4 fruit fly cellular contexts compared by ENCODE assay signal in genomic region chr2L:21623685-21624471, dm6.
A peak's percentile ranks its signal among the peaks of the same experiment; 100 is the strongest.
TF ChIP-seq lines count a peak whose summit lies in the region.

Gene CG2201 (minus strand): TSS chr2L:21624080.

TF ChIP-seq in whole organism, adult, 20 proteins besides CTCF, POLR2A, EP300 and RAD21 (continued from another document):
- TF ChIP-seq pad (GFP tag; optimal IDR thresholded peaks at IDR 0.05; lab: Kevin White, UChicago) (peak; percentile 96), Mnt (GFP tag; optimal IDR thresholded peaks at IDR 0.05; lab: Kevin White, UChicago) (no peak)
TF ChIP-seq in whole organism, adult: peak in this region for 16.

TF ChIP-seq in whole organism, embryonic, 481 proteins besides CTCF, POLR2A, EP300 and RAD21 (continued from another document and continues in another):
- TF ChIP-seq CG1603 (tag; optimal IDR thresholded peaks at IDR 0.05; lab: Kevin White, UChicago) (peak; percentile 70), row (GFP tag; IDR thresholded peaks at IDR 0.05; lab: Robert Waterston, UW) (peak; percentile 61), CG33557 (GFP tag; optimal IDR thresholded peaks at IDR 0.05; lab: Kevin White, UChicago) (peak; percentile 10), Antp (GFP tag; optimal IDR thresholded peaks at IDR 0.05; lab: Kevin White, UChicago) (no peak), CG10431 (GFP tag; optimal IDR thresholded peaks at IDR 0.05; lab: Kevin White, UChicago) (peak; percentile 37), yki (optimal IDR thresholded peaks at IDR 0.05; lab: Kevin White, UChicago) (no peak), CG16815 (GFP tag; optimal IDR thresholded peaks at IDR 0.05; lab: Kevin White, UChicago) (no peak), hkb (optimal IDR thresholded peaks at IDR 0.05; lab: Kevin White, UChicago) (no peak), hkb (GFP tag; IDR thresholded peaks at IDR 0.05; lab: Robert Waterston, UW) (peak; percentile 37; the same call in 1 of the 2 replicates), luna (GFP tag; optimal IDR thresholded peaks at IDR 0.05; lab: Kevin White, UChicago) (no peak), HLH4C (GFP tag; IDR thresholded peaks at IDR 0.05; lab: Robert Waterston, UW; ENCODE audit: partially characterized antibody) (0 out of 3 replicates have a peak, but pooled peaks have one; percentile 43), CG13424 (tag; optimal IDR thresholded peaks at IDR 0.05; lab: Kevin White, UChicago) (peak; percentile 66), CG17568 (GFP tag; optimal IDR thresholded peaks at IDR 0.05; lab: Kevin White, UChicago) (peak; percentile 58), tll (GFP tag; optimal IDR thresholded peaks at IDR 0.05; lab: Kevin White, UChicago) (no peak), CG13296 (GFP tag; optimal IDR thresholded peaks at IDR 0.05; lab: Kevin White, UChicago) (peak; percentile 28), CG32772 (GFP tag; IDR thresholded peaks at IDR 0.05; lab: Robert Waterston, UW) (peak; percentile 15; the same call in 1 of the 2 replicates), CG4707 (GFP tag; optimal IDR thresholded peaks at IDR 0.05; lab: Kevin White, UChicago) (peak; percentile 14), Blimp-1 (GFP tag; optimal IDR thresholded peaks at IDR 0.05; lab: Kevin White, UChicago) (peak; percentile 43), tna (GFP tag; IDR thresholded peaks at IDR 0.05; lab: Robert Waterston, UW; ENCODE audit: partially characterized antibody) (no peak), dmrt99B (tag; optimal IDR thresholded peaks at IDR 0.05; lab: Kevin White, UChicago) (peak; percentile 69), Oaz (GFP tag; IDR thresholded peaks at IDR 0.05; lab: Robert Waterston, UW) (no peak), ac (GFP tag; optimal IDR thresholded peaks at IDR 0.05; lab: Kevin White, UChicago) (peak; percentile 32), CoRest (tag; optimal IDR thresholded peaks at IDR 0.05; lab: Kevin White, UChicago) (peak; percentile 60), CG15601 (tag; optimal IDR thresholded peaks at IDR 0.05; lab: Kevin White, UChicago) (peak; percentile 53), seq (GFP tag; IDR thresholded peaks at IDR 0.05; lab: Robert Waterston, UW) (no peak), CG30431 (GFP tag; optimal IDR thresholded peaks at IDR 0.05; lab: Kevin White, UChicago) (no peak), hb (GFP tag; IDR thresholded peaks at IDR 0.05; lab: Robert Waterston, UW; ENCODE audit: partially characterized antibody) (no peak), CG17829 (tag; optimal IDR thresholded peaks at IDR 0.05; lab: Kevin White, UChicago) (peak; percentile 32), peb (GFP tag; IDR thresholded peaks at IDR 0.05; lab: Robert Waterston, UW) (0 out of 2 replicates have a peak, but pooled peaks have one; percentile 9), ab (GFP tag; optimal IDR thresholded peaks at IDR 0.05; lab: Kevin White, UChicago) (no peak), Gsc (GFP tag; IDR thresholded peaks at IDR 0.05; lab: Robert Waterston, UW) (no peak), CG10267 (tag; optimal IDR thresholded peaks at IDR 0.05; lab: Kevin White, UChicago) (peak; percentile 4), CG8089 (GFP tag; optimal IDR thresholded peaks at IDR 0.05; lab: Kevin White, UChicago) (peak; percentile 99), CG14860 (GFP tag; IDR thresholded peaks at IDR 0.05; lab: Robert Waterston, UW; ENCODE audit: partially characterized antibody) (0 out of 3 replicates have a peak, but pooled peaks have one; percentile 19), maf-S (GFP tag; optimal IDR thresholded peaks at IDR 0.05; lab: Kevin White, UChicago) (no peak), Sox102F (GFP tag; optimal IDR thresholded peaks at IDR 0.05; lab: Kevin White, UChicago) (peak; percentile 69), NfI (GFP tag; optimal IDR thresholded peaks at IDR 0.05; lab: Kevin White, UChicago) (peak; percentile 26), Hmr (GFP tag; optimal IDR thresholded peaks at IDR 0.05; lab: Kevin White, UChicago) (peak; percentile 59), pb (GFP tag; optimal IDR thresholded peaks at IDR 0.05; lab: Kevin White, UChicago) (no peak), CG3281 (GFP tag; optimal IDR thresholded peaks at IDR 0.05; lab: Kevin White, UChicago) (peak; percentile 55), CG17912 (GFP tag; optimal IDR thresholded peaks at IDR 0.05; lab: Kevin White, UChicago) (peak; percentile 80)

TF ChIP-seq in whole organism, prepupa, 60 proteins besides CTCF, POLR2A, EP300 and RAD21 (continued from another document):
- TF ChIP-seq CG15336 (GFP tag; IDR thresholded peaks at IDR 0.05; lab: Robert Waterston, UW) (peak; percentile 10), salr (GFP tag; optimal IDR thresholded peaks at IDR 0.05; lab: Kevin White, UChicago) (peak in 1 of 2 experiments; percentile 22), Met (GFP tag; optimal IDR thresholded peaks at IDR 0.05; lab: Kevin White, UChicago) (peak; percentile 50), ss (GFP tag; optimal IDR thresholded peaks at IDR 0.05; lab: Kevin White, UChicago) (peak in 1 of 2 experiments; percentile 4), topi (GFP tag; optimal IDR thresholded peaks at IDR 0.05; lab: Kevin White, UChicago) (peak; percentile 38), CG10669 (GFP tag; optimal IDR thresholded peaks at IDR 0.05; lab: Kevin White, UChicago) (no peak), eg (GFP tag; IDR thresholded peaks at IDR 0.05; lab: Robert Waterston, UW) (no peak; the same call in 2 of the 3 replicates), OdsH (GFP tag; optimal IDR thresholded peaks at IDR 0.05; lab: Kevin White, UChicago) (peak; percentile 38), CG16779 (tag; optimal IDR thresholded peaks at IDR 0.05; lab: Kevin White, UChicago) (peak; percentile 16), Sox14 (GFP tag; optimal IDR thresholded peaks at IDR 0.05; lab: Kevin White, UChicago) (peak; percentile 30), CG31627 (GFP tag; optimal IDR thresholded peaks at IDR 0.05; lab: Kevin White, UChicago) (peak; percentile 35), Eip78C (GFP tag; lab: Kevin White, UChicago) (peak; percentile 75), CG6163 (GFP tag; IDR thresholded peaks at IDR 0.05; lab: Robert Waterston, UW) (0 out of 3 replicates have a peak, but pooled peaks have one; percentile 22), dac (GFP tag; optimal IDR thresholded peaks at IDR 0.05; lab: Kevin White, UChicago) (no peak), Hr38 (GFP tag; optimal IDR thresholded peaks at IDR 0.05; lab: Kevin White, UChicago) (no peak), CG8319 (GFP tag; optimal IDR thresholded peaks at IDR 0.05; lab: Kevin White, UChicago) (no peak), svp (GFP tag; lab: Kevin White, UChicago) (peak; percentile 90), CG11294 (GFP tag; IDR thresholded peaks at IDR 0.05; lab: Robert Waterston, UW) (no peak), Hr39 (GFP tag; optimal IDR thresholded peaks at IDR 0.05; lab: Kevin White, UChicago) (peak; percentile 40), Smox (GFP tag; optimal IDR thresholded peaks at IDR 0.05; lab: Kevin White, UChicago) (peak; percentile 24), CG11762 (GFP tag; optimal IDR thresholded peaks at IDR 0.05; lab: Kevin White, UChicago; ENCODE audit: insufficient read depth) (no peak), CG3032 (tag; optimal IDR thresholded peaks at IDR 0.05; lab: Kevin White, UChicago) (no peak), CG8119 (GFP tag; IDR thresholded peaks at IDR 0.05; lab: Robert Waterston, UW) (peak; percentile 50; the same call in 1 of the 3 replicates)

TF ChIP-seq in whole organism, wandering third instar larva, 38 proteins besides CTCF, POLR2A, EP300 and RAD21 (continued from another document):
- peak; percentile 37 for TF ChIP-seq ey (GFP tag; optimal IDR thresholded peaks at IDR 0.05; lab: Kevin White, UChicago)
- TF ChIP-seq OdsH (GFP tag; optimal IDR thresholded peaks at IDR 0.05; lab: Kevin White, UChicago) = peak; percentile 46
- no peak for TF ChIP-seq Mio (GFP tag; optimal IDR thresholded peaks at IDR 0.05; lab: Kevin White, UChicago)
- no peak for TF ChIP-seq dsf (GFP tag; optimal IDR thresholded peaks at IDR 0.05; lab: Kevin White, UChicago; ENCODE audit: borderline replicate concordance)
- peak; percentile 35 for TF ChIP-seq dmrt93B (GFP tag; optimal IDR thresholded peaks at IDR 0.05; lab: Kevin White, UChicago)
- TF ChIP-seq psq (GFP tag; optimal IDR thresholded peaks at IDR 0.05; lab: Kevin White, UChicago) = peak; percentile 8
- TF ChIP-seq br (GFP tag; optimal IDR thresholded peaks at IDR 0.05; lab: Kevin White, UChicago) = peak; percentile 24
- TF ChIP-seq Dif (GFP tag; optimal IDR thresholded peaks at IDR 0.05; lab: Kevin White, UChicago; ENCODE audit: partially characterized antibody) = peak; percentile 68
